Worm (Caenorhabditis elegans) whole organism, young adult: Measurements from ENCODE around the gene nhr-114.
A peak's percentile ranks its signal among the peaks of the same experiment; 100 is the strongest.

Experiments used
- B0019.2 ChIP-seq: fragments of 200-800 bp; sonication (Bioruptor generic); conservative IDR thresholded peaks from 2 replicates; pipeline ENCODE4 v1.3.6; 2022; ENCODE audit warnings: missing genetic modification reagents, missing genetic modification characterization, missing compliant biosample characterization
- C06A6.2 ChIP-seq: fragments of 200-800 bp; sonication (Bioruptor generic); conservative IDR thresholded peaks from 2 replicates; pipeline ENCODE4 v1.3.6; 2022; ENCODE audit warnings: missing genetic modification characterization, missing compliant biosample characterization
- C17E4.6 ChIP-seq: fragments of 200-800 bp; sonication (Bioruptor generic); IDR thresholded peaks from 2 replicates; pipeline ENCODE4 v1.3.6; 2022; ENCODE audit warnings: missing genetic modification reagents, missing genetic modification characterization, missing compliant biosample characterization
- F23B12.7 ChIP-seq: sonication (generic microtip); optimal IDR thresholded peaks from 2 replicates; lab custom pipeline; 2017; ENCODE audit warnings: missing genetic modification characterization, mild to moderate bottlenecking, missing compliant biosample characterization, antibody characterized with exemption, moderate library complexity; ENCODE audit not compliant: insufficient read depth
- F49E8.2 ChIP-seq: sonication (generic microtip); optimal IDR thresholded peaks from 3 replicates; lab custom pipeline; 2017; ENCODE audit warnings: missing genetic modification characterization, mild to moderate bottlenecking, missing compliant biosample characterization, antibody characterized with exemption, moderate library complexity; ENCODE audit not compliant: insufficient read depth
- F52B5.7 ChIP-seq: sonication (generic microtip); optimal IDR thresholded peaks from 2 replicates; lab custom pipeline; 2016; ENCODE audit warnings: mild to moderate bottlenecking, missing genetic modification characterization, missing compliant biosample characterization
- F55B11.4 ChIP-seq: sonication (generic microtip); optimal IDR thresholded peaks from 2 replicates; lab custom pipeline; 2016; ENCODE audit warnings: missing compliant biosample characterization, missing genetic modification characterization, borderline replicate concordance; ENCODE audit not compliant: insufficient read depth
- F57C9.4 ChIP-seq: sonication (generic microtip); optimal IDR thresholded peaks from 2 replicates; lab custom pipeline; 2017; ENCODE audit warnings: mild to moderate bottlenecking, missing genetic modification characterization, missing compliant biosample characterization
- K11D2.4 ChIP-seq: fragments of 200-800 bp; sonication (Bioruptor generic); IDR thresholded peaks from 2 replicates; pipeline ENCODE4 v1.3.6; 2022; ENCODE audit warnings: missing genetic modification reagents, missing genetic modification characterization, missing compliant biosample characterization
- Y53G8AR.9 ChIP-seq: fragments of 200-800 bp; sonication (Bioruptor generic); conservative IDR thresholded peaks from 2 replicates; pipeline ENCODE4 v1.3.6; 2022; ENCODE audit warnings: missing genetic modification reagents, missing genetic modification characterization, missing compliant biosample characterization
- Y79H2A.3 ChIP-seq: fragments of 200-800 bp; sonication (Bioruptor generic); conservative IDR thresholded peaks from 2 replicates; pipeline ENCODE4 v1.3.6; 2022; ENCODE audit warnings: missing genetic modification reagents, missing genetic modification characterization, missing compliant biosample characterization
- athp-1 ChIP-seq: sonication (generic microtip); optimal IDR thresholded peaks from 2 replicates; lab custom pipeline; 2017; ENCODE audit warnings: mild to moderate bottlenecking, missing genetic modification characterization, missing compliant biosample characterization
- bed-1 ChIP-seq: fragments of 200-800 bp; sonication (Bioruptor generic); IDR thresholded peaks from 2 replicates; pipeline ENCODE4 v1.3.6; 2022; ENCODE audit warnings: missing genetic modification reagents, missing genetic modification characterization, missing compliant biosample characterization
- ccch-3 ChIP-seq: fragments of 200-800 bp; sonication (Bioruptor generic); optimal IDR thresholded peaks from 2 replicates; lab custom pipeline; 2018; ENCODE audit warnings: mild to moderate bottlenecking, missing genetic modification characterization, missing compliant biosample characterization
- cebp-1 ChIP-seq, 2 experiments: fragments of 200-800 bp in 1 of 2; sonication (Bioruptor generic) in 1 of 2; sonication (generic microtip) in 1 of 2; IDR thresholded peaks in 1 of 2; optimal IDR thresholded peaks in 1 of 2; 2 replicates each; pipeline versions ENCODE4 v1.3.6 to Lab custom; 2017 to 2022; ENCODE audit warnings: missing compliant biosample characterization in 2 of 2, missing genetic modification characterization in 2 of 2, mild to moderate bottlenecking in 1 of 2, missing genetic modification reagents in 1 of 2, moderate library complexity in 1 of 2
- cebp-2 ChIP-seq: fragments of 200-800 bp; sonication (Bioruptor generic); IDR thresholded peaks from 2 replicates; pipeline ENCODE4 v1.3.6; 2022; ENCODE audit warnings: missing genetic modification characterization, missing compliant biosample characterization
- ceh-27 ChIP-seq: fragments of 200-800 bp; sonication (Bioruptor generic); optimal IDR thresholded peaks from 2 replicates; lab custom pipeline; 2018; ENCODE audit warnings: mild to moderate bottlenecking, missing genetic modification characterization, moderate library complexity, missing compliant biosample characterization
- ceh-91 ChIP-seq: fragments of 200-800 bp; sonication (Bioruptor generic); IDR thresholded peaks from 2 replicates; pipeline ENCODE4 v1.3.6; 2022; ENCODE audit warnings: missing genetic modification reagents, missing genetic modification characterization, missing compliant biosample characterization
- die-1 ChIP-seq: sonication (generic microtip); optimal IDR thresholded peaks from 2 replicates; lab custom pipeline; 2016; ENCODE audit warnings: missing genotype, mild to moderate bottlenecking, missing genetic modification characterization, missing compliant biosample characterization
- egl-44 ChIP-seq: fragments of 200-800 bp; sonication (Bioruptor generic); IDR thresholded peaks from 2 replicates; pipeline ENCODE4 v1.3.6; 2022; ENCODE audit warnings: missing genetic modification reagents, missing genetic modification characterization, missing compliant biosample characterization
- ekl-4 ChIP-seq: fragments of 200-800 bp; sonication (Bioruptor generic); IDR thresholded peaks from 2 replicates; pipeline ENCODE4 v1.3.6; 2022; ENCODE audit warnings: missing genetic modification reagents, missing genetic modification characterization, missing compliant biosample characterization
- gei-17 ChIP-seq: fragments of 200-800 bp; sonication (Bioruptor generic); optimal IDR thresholded peaks from 2 replicates; lab custom pipeline; 2018; ENCODE audit warnings: mild to moderate bottlenecking, missing genetic modification characterization, missing compliant biosample characterization
- let-607 ChIP-seq, 2 experiments: fragments of 200-800 bp in 1 of 2; sonication (Bioruptor generic) in 1 of 2; sonication (generic microtip) in 1 of 2; optimal IDR thresholded peaks; 2 replicates each; lab custom pipeline; 2016 to 2018; ENCODE audit warnings: mild to moderate bottlenecking in 2 of 2, missing compliant biosample characterization in 2 of 2, missing genetic modification characterization in 2 of 2, moderate library complexity in 2 of 2, missing genotype in 1 of 2
- lin-40 ChIP-seq: sonication (generic microtip); optimal IDR thresholded peaks from 2 replicates; lab custom pipeline; 2016; ENCODE audit warnings: missing genetic modification characterization, mild to moderate bottlenecking, missing compliant biosample characterization, missing genotype, missing genetic modification reagents
- lir-1 ChIP-seq: fragments of 200-800 bp; sonication (Bioruptor generic); conservative IDR thresholded peaks from 2 replicates; pipeline ENCODE4 v1.3.6; 2022; ENCODE audit warnings: missing genetic modification reagents, missing genetic modification characterization, missing compliant biosample characterization
- lsl-1 ChIP-seq: fragments of 200-800 bp; sonication (Bioruptor generic); optimal IDR thresholded peaks from 2 replicates; lab custom pipeline; 2018; ENCODE audit warnings: mild to moderate bottlenecking, missing genetic modification characterization, moderate library complexity, missing compliant biosample characterization
- lsy-27 ChIP-seq: sonication (generic microtip); optimal IDR thresholded peaks from 2 replicates; lab custom pipeline; 2017; ENCODE audit warnings: missing genetic modification characterization, mild to moderate bottlenecking, missing compliant biosample characterization, antibody characterized with exemption, missing genotype, borderline replicate concordance; ENCODE audit not compliant: insufficient read depth
- madf-10 ChIP-seq: sonication (generic microtip); optimal IDR thresholded peaks from 2 replicates; lab custom pipeline; 2016; ENCODE audit warnings: mild to moderate bottlenecking, missing genetic modification characterization, missing compliant biosample characterization
- madf-6 ChIP-seq: fragments of 200-800 bp; sonication (Bioruptor generic); IDR thresholded peaks from 2 replicates; pipeline ENCODE4 v1.3.6; 2022; ENCODE audit warnings: missing genetic modification reagents, missing genetic modification characterization, missing compliant biosample characterization
- mel-28 ChIP-seq: sonication (generic microtip); optimal IDR thresholded peaks from 2 replicates; lab custom pipeline; 2016; ENCODE audit warnings: borderline replicate concordance, mild to moderate bottlenecking, missing genetic modification characterization, missing compliant biosample characterization
- mes-4 ChIP-seq: sonication (generic microtip); optimal IDR thresholded peaks from 2 replicates; lab custom pipeline; 2016; ENCODE audit warnings: missing genotype, missing genetic modification characterization, missing compliant biosample characterization
- nfya-1 ChIP-seq: sonication (generic microtip); optimal IDR thresholded peaks from 2 replicates; lab custom pipeline; 2017; ENCODE audit warnings: antibody characterized with exemption, missing compliant biosample characterization, missing genetic modification characterization, borderline replicate concordance; ENCODE audit not compliant: insufficient read depth
- nhr-179 ChIP-seq: sonication (generic microtip); optimal IDR thresholded peaks from 2 replicates; lab custom pipeline; 2016; ENCODE audit warnings: mild to moderate bottlenecking, missing genetic modification characterization, missing compliant biosample characterization
- nhr-90 ChIP-seq: sonication (generic microtip); optimal IDR thresholded peaks from 2 replicates; lab custom pipeline; 2016; ENCODE audit warnings: missing genotype, mild to moderate bottlenecking, missing genetic modification characterization, missing compliant biosample characterization
- pbrm-1 ChIP-seq: fragments of 200-800 bp; sonication (Bioruptor generic); IDR thresholded peaks from 2 replicates; pipeline ENCODE4 v1.3.6; 2022; ENCODE audit warnings: missing genetic modification reagents, missing genetic modification characterization, missing compliant biosample characterization
- rpc-1 ChIP-seq, 2 experiments: fragments of 150-350 bp in 1 of 2; sonication (generic microtip) in 1 of 2; optimal IDR thresholded peaks; 2 replicates each; lab custom pipeline; 2014 to 2018; ENCODE audit warnings: missing biosample characterization in 1 of 2, missing genetic modification characterization in 1 of 2, missing genetic modification reagents in 1 of 2, missing genotype in 1 of 2
- snpc-1.3 ChIP-seq: sonication (generic microtip); optimal IDR thresholded peaks from 2 replicates; lab custom pipeline; 2017; ENCODE audit warnings: missing genetic modification characterization, mild to moderate bottlenecking, missing compliant biosample characterization, antibody characterized with exemption, moderate library complexity, missing genotype, missing genetic modification reagents; ENCODE audit not compliant: insufficient read depth
- snpc-4 ChIP-seq, 5 experiments: fragments of 150-350 bp in 1 of 5; sonication (generic microtip) in 4 of 5; optimal IDR thresholded peaks; 2 replicates each; lab custom pipeline; 2014 to 2018; ENCODE audit warnings: missing genetic modification characterization in 5 of 5, missing biosample characterization in 3 of 5, antibody characterized with exemption in 2 of 5, mild to moderate bottlenecking in 2 of 5, missing compliant biosample characterization in 2 of 5, missing genotype in 2 of 5, moderate library complexity in 2 of 5, missing genetic modification reagents in 1 of 5
- tbp1 ChIP-seq: fragments of 200-800 bp; sonication (Bioruptor generic); optimal IDR thresholded peaks from 2 replicates; lab custom pipeline; 2018; ENCODE audit warnings: mild to moderate bottlenecking, missing genetic modification characterization, missing compliant biosample characterization
- tbx-9 ChIP-seq: sonication (generic microtip); optimal IDR thresholded peaks from 2 replicates; lab custom pipeline; 2016; ENCODE audit warnings: borderline replicate concordance, missing genetic modification characterization, inconsistent platforms, missing compliant biosample characterization
- zim-3 ChIP-seq: sonication (generic microtip); optimal IDR thresholded peaks from 2 replicates; lab custom pipeline; 2017; ENCODE audit warnings: mild to moderate bottlenecking, missing genetic modification characterization, moderate library complexity, missing compliant biosample characterization
- ztf-18 ChIP-seq: sonication (generic microtip); optimal IDR thresholded peaks from 2 replicates; lab custom pipeline; 2016; ENCODE audit warnings: missing genotype, mild to moderate bottlenecking, missing genetic modification characterization, missing compliant biosample characterization
- ztf-22 ChIP-seq: fragments of 200-800 bp; sonication (Bioruptor generic); optimal IDR thresholded peaks from 2 replicates; lab custom pipeline; 2018; ENCODE audit warnings: mild to moderate bottlenecking, missing genetic modification characterization, moderate library complexity, missing compliant biosample characterization
- ztf-26 ChIP-seq: sonication (generic microtip); optimal IDR thresholded peaks from 2 replicates; lab custom pipeline; 2017; ENCODE audit warnings: missing genetic modification characterization, missing compliant biosample characterization
- ztf-28 ChIP-seq: fragments of 200-800 bp; sonication (Bioruptor generic); IDR thresholded peaks from 2 replicates; pipeline ENCODE4 v1.3.6; 2022; ENCODE audit warnings: missing genetic modification reagents, missing genetic modification characterization, missing compliant biosample characterization

The nhr-114 gene

DNA sequence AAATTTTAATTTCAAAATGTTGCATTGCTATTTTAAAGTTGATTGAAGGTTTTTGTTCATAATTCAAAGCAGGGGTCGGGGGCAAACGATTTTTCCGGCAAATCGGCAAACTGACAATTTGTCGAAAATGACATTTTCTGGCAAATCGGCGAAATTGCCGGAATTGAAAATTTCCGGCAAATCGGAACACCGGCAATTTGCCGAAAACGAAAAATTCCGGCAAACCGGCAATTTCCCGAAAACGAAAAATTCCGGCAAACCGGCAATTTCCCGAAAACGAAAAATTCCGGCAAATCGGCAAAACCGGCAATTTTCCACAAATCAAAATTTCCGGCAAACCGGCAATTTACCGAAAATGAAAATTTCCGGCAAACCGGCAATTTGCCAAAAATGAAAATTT, 3.2 kb downstream of the nhr-114 start (continued):
- TF ChIP-seq C06A6.2 (GFP tag; lab: Robert Waterston, UW) (no peak), ztf-26 (no peak), mes-4 (tag; lab: Kevin White, UChicago) (no peak), let-607 (tag; optimal IDR thresholded peaks at IDR 0.05; lab: Kevin White, UChicago) (no peak), nhr-90 (tag; lab: Kevin White, UChicago) (no peak), ztf-28 (GFP tag; lab: Robert Waterston, UW) (no peak), snpc-4 (GFP tag; optimal IDR thresholded peaks at IDR 0.05; lab: Kevin White, UChicago) (no peak), snpc-4 (tag; optimal IDR thresholded peaks at IDR 0.05; lab: Kevin White, UChicago) (no peak), tbp1 (GFP tag; lab: Kevin White, UChicago) (no peak), mel-28 (tag; lab: Kevin White, UChicago) (no peak), B0019.2 (no peak), gei-17 (GFP tag; lab: Kevin White, UChicago) (peak; percentile 30), lin-40 (tag; lab: Kevin White, UChicago) (no peak), nhr-179 (tag; lab: Kevin White, UChicago) (no peak), F55B11.4 (tag; lab: Kevin White, UChicago) (no peak), Y53G8AR.9 (peak; percentile 78; the same call in 1 of the 2 replicates), zim-3 (tag; lab: Kevin White, UChicago) (no peak), lir-1 (GFP tag; lab: Robert Waterston, UW) (no peak), ztf-22 (GFP tag; lab: Kevin White, UChicago) (no peak), madf-10 (tag; lab: Kevin White, UChicago) (no peak), ccch-3 (GFP tag; lab: Kevin White, UChicago) (no peak), athp-1 (tag; lab: Kevin White, UChicago) (peak; percentile 26), ekl-4 (no peak), bed-1 (GFP tag; lab: Robert Waterston, UW) (no peak), F57C9.4 (no peak), cebp-1 (GFP tag; IDR thresholded peaks at IDR 0.05; lab: Robert Waterston, UW) (no peak), cebp-1 (tag; optimal IDR thresholded peaks at IDR 0.05; lab: Kevin White, UChicago) (peak; percentile 8), tbx-9 (tag; lab: Kevin White, UChicago) (no peak), F52B5.7 (no peak), Y79H2A.3 (GFP tag; lab: Robert Waterston, UW) (no peak), snpc-1.3 (tag; lab: Kevin White, UChicago) (no peak), F23B12.7 (no peak), K11D2.4 (peak; percentile 59; the same call in 1 of the 2 replicates), ceh-27 (GFP tag; lab: Kevin White, UChicago) (no peak), madf-6 (GFP tag; lab: Robert Waterston, UW) (peak; percentile 45), pbrm-1 (no peak), ztf-18 (tag; lab: Kevin White, UChicago) (no peak), nfya-1 (no peak), F49E8.2 (tag; lab: Kevin White, UChicago) (no peak), C17E4.6 (GFP tag; lab: Robert Waterston, UW) (no peak), rpc-1 (optimal IDR thresholded peaks at IDR 0.05; lab: Kevin White, UChicago) (no peak), rpc-1 (tag; optimal IDR thresholded peaks at IDR 0.05; lab: Kevin White, UChicago) (no peak), lsy-27 (tag; lab: Kevin White, UChicago) (no peak), die-1 (tag; lab: Kevin White, UChicago) (no peak), cebp-2 (GFP tag; lab: Robert Waterston, UW) (peak; percentile 70; the same call in 1 of the 2 replicates), egl-44 (no peak), lsl-1 (GFP tag; lab: Kevin White, UChicago) (no peak), ceh-91 (no peak)
